Worm (Caenorhabditis elegans) whole organism, L1 larva: ENCODE results near the gene E02H4.7.

ENCODE experiments used
- Y116A8C.19 ChIP-seq: sonication (generic microtip); optimal IDR thresholded peaks from 2 replicates; lab custom pipeline; 2016; ENCODE audit warnings: missing compliant biosample characterization, missing genetic modification characterization, borderline replicate concordance
- aha-1 ChIP-seq: fragments of 150-350 bp; optimal IDR thresholded peaks from 2 replicates; lab custom pipeline; 2014; ENCODE audit warnings: missing biosample characterization, missing genetic modification characterization
- blmp-1 ChIP-seq: fragments of 150-350 bp; optimal IDR thresholded peaks from 2 replicates; lab custom pipeline; 2014; ENCODE audit warnings: missing biosample characterization, missing genetic modification characterization
- ceh-8 ChIP-seq: fragments of 200-800 bp; sonication (Bioruptor generic); optimal IDR thresholded peaks from 2 replicates; lab custom pipeline; 2018; ENCODE audit warnings: mild to moderate bottlenecking, missing genetic modification characterization, moderate library complexity, missing compliant biosample characterization
- ceh-82 ChIP-seq, 3 experiments: fragments of 150-350 bp in 1 of 3; sonication (generic microtip) in 2 of 3; optimal IDR thresholded peaks; 2 replicates each; lab custom pipeline; 2014 to 2017; ENCODE audit warnings: missing biosample characterization in 3 of 3, missing genetic modification characterization in 3 of 3
- dpl-1 ChIP-seq, 3 experiments: fragments of 150-350 bp in 2 of 3; sonication (generic microtip) in 1 of 3; optimal IDR thresholded peaks; 2 replicates each; lab custom pipeline; 2014 to 2017; ENCODE audit warnings: missing biosample characterization in 3 of 3, missing genetic modification characterization in 3 of 3, missing genetic modification reagents in 3 of 3
- dsc-1 ChIP-seq: sonication (generic microtip); optimal IDR thresholded peaks from 2 replicates; lab custom pipeline; 2016; ENCODE audit warnings: mild to moderate bottlenecking, missing genetic modification characterization, missing compliant biosample characterization
- efl-1 ChIP-seq, 4 experiments: fragments of 150-350 bp; optimal IDR thresholded peaks in 3 of 4; peaks in 1 of 4; 1 replicate in 1 of 4; 2 replicates in 3 of 4; lab custom pipeline; 2014; ENCODE audit warnings: missing biosample characterization in 2 of 4, missing genetic modification characterization in 2 of 4, missing genetic modification reagents in 2 of 4
- elt-3 ChIP-seq, 6 experiments: fragments of 150-350 bp in 1 of 6; sonication (generic microtip); optimal IDR thresholded peaks; 2 replicates each; lab custom pipeline; 2017 to 2018; ENCODE audit warnings: missing biosample characterization in 6 of 6, missing genetic modification characterization in 6 of 6, inconsistent platforms in 1 of 6
- ets-5 ChIP-seq: fragments of 200-800 bp; sonication (Bioruptor generic); IDR thresholded peaks from 2 replicates; pipeline ENCODE4 v1.3.6; 2022; ENCODE audit warnings: missing genetic modification characterization, missing compliant biosample characterization
- fkh-4 ChIP-seq: sonication (generic microtip); optimal IDR thresholded peaks from 2 replicates; lab custom pipeline; 2016; ENCODE audit warnings: missing compliant biosample characterization, missing genetic modification characterization, borderline replicate concordance
- hpl-2 ChIP-seq: fragments of 150-350 bp; optimal IDR thresholded peaks from 2 replicates; lab custom pipeline; 2014; ENCODE audit warnings: missing biosample characterization, missing genetic modification reagents, missing genetic modification characterization
- jun-1 ChIP-seq: fragments of 150-350 bp; optimal IDR thresholded peaks from 2 replicates; lab custom pipeline; 2014; ENCODE audit warnings: missing biosample characterization, missing genetic modification reagents, missing genetic modification characterization
- lin-14 ChIP-seq: fragments of 200-800 bp; sonication (Bioruptor generic); optimal IDR thresholded peaks from 2 replicates; lab custom pipeline; 2018; ENCODE audit warnings: mild to moderate bottlenecking, missing genetic modification characterization, moderate library complexity, missing compliant biosample characterization
- lin-35 ChIP-seq, 2 experiments: fragments of 150-350 bp; optimal IDR thresholded peaks; 2 replicates each; lab custom pipeline; 2014; ENCODE audit warnings: missing biosample characterization in 2 of 2, missing genetic modification characterization in 2 of 2, missing genetic modification reagents in 2 of 2
- lsy-2 ChIP-seq, 2 experiments: fragments of 150-350 bp; optimal IDR thresholded peaks; 2 replicates each; lab custom pipeline; 2014; ENCODE audit warnings: missing biosample characterization in 2 of 2, missing genetic modification characterization in 2 of 2
- mdl-1 ChIP-seq, 2 experiments: fragments of 150-350 bp; optimal IDR thresholded peaks; 2 replicates each; lab custom pipeline; 2014 to 2017; ENCODE audit warnings: missing biosample characterization in 2 of 2, missing genetic modification characterization in 2 of 2, inconsistent platforms in 1 of 2
- mef-2 ChIP-seq: fragments of 150-350 bp; optimal IDR thresholded peaks from 2 replicates; lab custom pipeline; 2014; ENCODE audit warnings: missing biosample characterization, missing genetic modification characterization
- mep-1 ChIP-seq: fragments of 150-350 bp; optimal IDR thresholded peaks from 2 replicates; lab custom pipeline; 2014; ENCODE audit warnings: missing biosample characterization, missing genetic modification characterization
- nhr-12 ChIP-seq: sonication (generic microtip); optimal IDR thresholded peaks from 2 replicates; lab custom pipeline; 2017; ENCODE audit warnings: missing biosample characterization, missing genetic modification characterization
- nhr-19 ChIP-seq: fragments of 200-800 bp; sonication (Bioruptor generic); conservative IDR thresholded peaks from 2 replicates; pipeline ENCODE4 v1.3.6; 2022; ENCODE audit warnings: missing genetic modification characterization, missing compliant biosample characterization
- nhr-20 ChIP-seq: sonication (generic microtip); optimal IDR thresholded peaks from 2 replicates; lab custom pipeline; 2016; ENCODE audit warnings: mild to moderate bottlenecking, missing genetic modification characterization, missing compliant biosample characterization
- nhr-47 ChIP-seq: sonication (generic microtip); optimal IDR thresholded peaks from 2 replicates; lab custom pipeline; 2016; ENCODE audit warnings: mild to moderate bottlenecking, missing genetic modification characterization, moderate library complexity, missing compliant biosample characterization
- nhr-71 ChIP-seq: sonication (generic microtip); optimal IDR thresholded peaks from 2 replicates; lab custom pipeline; 2016; ENCODE audit warnings: mild to moderate bottlenecking, missing genetic modification characterization, moderate library complexity, missing compliant biosample characterization
- nhr-76 ChIP-seq: sonication (generic microtip); optimal IDR thresholded peaks from 2 replicates; lab custom pipeline; 2017; ENCODE audit warnings: missing biosample characterization, missing genetic modification characterization
- nhr-84 ChIP-seq: sonication (generic microtip); optimal IDR thresholded peaks from 2 replicates; lab custom pipeline; 2017; ENCODE audit warnings: missing biosample characterization, missing genetic modification characterization
- pax-3 ChIP-seq: fragments of 200-800 bp; sonication (Bioruptor generic); optimal IDR thresholded peaks from 2 replicates; lab custom pipeline; 2018; ENCODE audit warnings: mild to moderate bottlenecking, missing genetic modification characterization, moderate library complexity, missing compliant biosample characterization
- rnt-1 ChIP-seq: sonication (generic microtip); optimal IDR thresholded peaks from 2 replicates; lab custom pipeline; 2016; ENCODE audit warnings: mild to moderate bottlenecking, missing genetic modification characterization, moderate library complexity, missing compliant biosample characterization
- snpc-4 ChIP-seq: fragments of 150-350 bp; optimal IDR thresholded peaks from 2 replicates; lab custom pipeline; 2014; ENCODE audit warnings: missing biosample characterization, missing genetic modification characterization
- snu-23 ChIP-seq: sonication (generic microtip); optimal IDR thresholded peaks from 2 replicates; lab custom pipeline; 2016; ENCODE audit warnings: missing genetic modification characterization, missing compliant biosample characterization
- sup-37 ChIP-seq: fragments of 200-800 bp; sonication (Bioruptor generic); optimal IDR thresholded peaks from 2 replicates; lab custom pipeline; 2018; ENCODE audit warnings: mild to moderate bottlenecking, missing genetic modification characterization, missing compliant biosample characterization
- swsn-7 ChIP-seq: sonication (generic microtip); optimal IDR thresholded peaks from 2 replicates; lab custom pipeline; 2016; ENCODE audit warnings: missing genetic modification characterization, missing compliant biosample characterization
- unc-62 ChIP-seq: fragments of 150-350 bp; optimal IDR thresholded peaks from 2 replicates; lab custom pipeline; 2014; ENCODE audit warnings: missing biosample characterization, missing genetic modification reagents, missing genetic modification characterization
- vab-15 ChIP-seq: sonication (generic microtip); optimal IDR thresholded peaks from 2 replicates; lab custom pipeline; 2017; ENCODE audit warnings: missing genotype, mild to moderate bottlenecking, missing genetic modification characterization, missing compliant biosample characterization

E02H4.7 gene

DNA sequence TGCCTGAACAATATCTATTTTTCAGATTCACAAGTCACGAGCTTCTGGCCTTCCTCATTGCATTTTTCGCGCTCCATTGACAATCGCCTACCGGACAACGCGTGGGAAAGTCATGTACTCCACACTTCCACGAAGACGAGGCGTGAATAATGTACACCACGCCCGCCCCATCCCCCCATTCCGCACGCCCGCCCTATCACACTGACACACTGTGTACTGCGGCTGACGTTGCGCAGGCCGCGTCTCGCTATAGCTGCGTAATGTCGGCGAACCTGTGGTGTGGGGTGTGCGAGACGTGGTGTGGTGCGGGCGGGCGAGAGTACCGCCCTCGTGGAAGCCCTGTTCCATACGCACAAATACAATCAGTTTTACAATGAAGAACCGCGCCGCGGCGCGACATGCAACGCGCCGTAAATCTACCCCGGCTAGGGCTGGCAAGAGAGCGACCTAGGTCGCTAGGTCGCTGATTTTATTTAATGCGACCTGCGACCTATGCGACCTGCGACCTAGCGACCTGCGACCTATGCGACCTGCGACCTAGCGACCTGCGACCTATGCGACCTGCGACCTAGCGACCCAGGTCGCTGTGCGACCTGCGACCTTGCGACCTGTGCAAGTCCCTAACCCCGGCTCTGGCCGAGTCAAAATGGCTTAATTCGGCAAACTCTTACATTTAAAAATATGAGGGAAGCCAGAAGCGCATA, 19.8 kb upstream of the E02H4.7 start:
- no peak for TF ChIP-seq nhr-20 (tag; lab: Kevin White, UChicago)
- no peak for TF ChIP-seq hpl-2 (GFP tag; lab: Kevin White, UChicago)
- TF ChIP-seq Y116A8C.19 (tag; lab: Kevin White, UChicago) = no peak
- no peak for TF ChIP-seq nhr-12
- no peak for TF ChIP-seq nhr-71
- TF ChIP-seq ets-5 (GFP tag; lab: Robert Waterston, UW) = no peak
- no peak for TF ChIP-seq aha-1 (tag; lab: Kevin White, UChicago)
- no peak for TF ChIP-seq snpc-4 (tag; lab: Kevin White, UChicago)

DNA sequence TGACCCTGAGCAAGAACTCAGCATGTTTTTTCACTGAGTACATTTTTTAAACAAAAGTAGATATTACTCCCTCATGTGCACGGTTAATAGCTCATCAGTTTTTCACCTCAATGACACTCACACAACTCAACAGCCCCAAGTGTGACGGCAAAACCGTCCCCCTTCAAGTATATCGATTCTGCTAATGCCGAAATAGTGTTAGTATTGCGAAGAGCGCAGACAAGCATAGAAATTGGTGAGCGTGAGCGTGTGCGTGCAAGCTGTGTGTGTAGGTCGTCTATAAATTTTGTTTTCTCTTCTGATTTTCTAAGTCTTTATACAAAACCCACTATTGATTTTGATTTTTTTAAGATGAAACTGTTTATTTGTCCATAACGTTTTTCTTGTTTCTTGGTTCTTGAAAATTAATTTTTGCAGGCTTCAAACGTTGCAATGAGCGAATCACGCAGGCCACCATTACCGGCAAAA, 17.7 kb upstream of the E02H4.7 start, which contains the start of gene K04C1.2:
Gene K04C1.2, plus strand, starts transcription at position 418 of the 468 bp plus-strand sequence.
- no peak for TF ChIP-seq nhr-76 (tag; lab: Kevin White, UChicago)
- TF ChIP-seq dsc-1 (tag; lab: Kevin White, UChicago) = no peak
- peak in 1 of 3 experiments; percentile 52 for TF ChIP-seq ceh-82 (tag; optimal IDR thresholded peaks at IDR 0.05; lab: Kevin White, UChicago)
- TF ChIP-seq vab-15 (tag; lab: Kevin White, UChicago) = no peak
- TF ChIP-seq unc-62 (GFP tag; lab: Kevin White, UChicago) = no peak
- TF ChIP-seq rnt-1 (tag; lab: Kevin White, UChicago) = peak; percentile 52
- peak; percentile 52 for TF ChIP-seq lin-14 (GFP tag; lab: Kevin White, UChicago)
- TF ChIP-seq lin-35 (GFP tag; optimal IDR thresholded peaks at IDR 0.05; lab: Kevin White, UChicago) = peak; percentile 32 to 68
- TF ChIP-seq blmp-1 (tag; lab: Kevin White, UChicago) = peak; percentile 20
- TF ChIP-seq ets-5 (GFP tag; lab: Robert Waterston, UW) = no peak
- TF ChIP-seq swsn-7 (tag; lab: Kevin White, UChicago) = peak; percentile 24
- TF ChIP-seq pax-3 = no peak
- peak in 1 of 6 experiments; percentile 5 for TF ChIP-seq elt-3 (tag; optimal IDR thresholded peaks at IDR 0.05; lab: Kevin White, UChicago)
- peak; percentile 33 for TF ChIP-seq nhr-71
- TF ChIP-seq nhr-47 (tag; lab: Kevin White, UChicago) = peak; percentile 6
- no peak for TF ChIP-seq aha-1 (tag; lab: Kevin White, UChicago)
- TF ChIP-seq nhr-12 = no peak
- peak; percentile 38 for TF ChIP-seq mep-1 (tag; lab: Kevin White, UChicago)
- no peak for TF ChIP-seq mef-2 (tag; lab: Kevin White, UChicago)
- no peak for TF ChIP-seq sup-37 (GFP tag; lab: Kevin White, UChicago)
- TF ChIP-seq fkh-4 (tag; lab: Kevin White, UChicago) = no peak
- peak; percentile 59 for TF ChIP-seq snu-23
- TF ChIP-seq mdl-1 (tag; optimal IDR thresholded peaks at IDR 0.05; lab: Kevin White, UChicago) = peak in 1 of 2 experiments; percentile 22
- no peak for TF ChIP-seq nhr-19 (GFP tag; lab: Robert Waterston, UW)
- no peak for TF ChIP-seq nhr-84
- TF ChIP-seq lsy-2 (tag; optimal IDR thresholded peaks at IDR 0.05; lab: Kevin White, UChicago) = peak; percentile 36 to 38
- TF ChIP-seq ceh-8 (GFP tag; lab: Kevin White, UChicago) = no peak
- peak in 1 of 3 experiments; percentile 35 for TF ChIP-seq dpl-1 (GFP tag; optimal IDR thresholded peaks at IDR 0.05; lab: Kevin White, UChicago)
- TF ChIP-seq nhr-20 (tag; lab: Kevin White, UChicago) = peak; percentile 24
- no peak for TF ChIP-seq hpl-2 (GFP tag; lab: Kevin White, UChicago)
- peak; percentile 10 to 20 for TF ChIP-seq efl-1 (optimal IDR thresholded peaks at IDR 0.05; lab: Kevin White, UChicago)
- peak in 1 of 2 experiments; percentile 33 for TF ChIP-seq efl-1 (GFP tag; optimal IDR thresholded peaks at IDR 0.05 in 1 of 2; lab: Kevin White, UChicago)

ce11 chrX:14240205-14240604, 15.9 kb upstream of the E02H4.7 start:
- TF ChIP-seq jun-1 (no peak), mdl-1 (tag; optimal IDR thresholded peaks at IDR 0.05; lab: Kevin White, UChicago) (no peak), rnt-1 (tag; lab: Kevin White, UChicago) (no peak)
- TF ChIP-seq, all 84 proteins: peak for 0
